Worm (Caenorhabditis elegans): ENCODE measurements around the gene deb-1.

ce11 chrIV:7047762-7048178, 46.3 kb downstream of the deb-1 start:
- no peak for TF ChIP-seq ceh-43 (GFP tag; optimal IDR thresholded peaks at IDR 0.05)
- TF ChIP-seq lin-13 (tag; optimal IDR thresholded peaks at IDR 0.05): no peak
- peak; percentile 1 for TF ChIP-seq unc-120 (tag; optimal IDR thresholded peaks at IDR 0.05; ENCODE audit: poor library complexity, severe bottlenecking)
- no peak for TF ChIP-seq nhr-76 (tag; optimal IDR thresholded peaks at IDR 0.05)
- no peak for TF ChIP-seq ceh-83 (GFP tag; optimal IDR thresholded peaks at IDR 0.05)
- peak; percentile 16 for TF ChIP-seq unc-62 (GFP tag; optimal IDR thresholded peaks at IDR 0.05)
- TF ChIP-seq lsy-2 (tag; optimal IDR thresholded peaks at IDR 0.05): no peak
- TF ChIP-seq drap-1 (GFP tag; optimal IDR thresholded peaks at IDR 0.05): no peak
- no peak for TF ChIP-seq blmp-1 (tag; optimal IDR thresholded peaks at IDR 0.05)
- TF ChIP-seq ceh-39 (tag; optimal IDR thresholded peaks at IDR 0.05): no peak
- no peak for TF ChIP-seq unc-39 (tag; optimal IDR thresholded peaks at IDR 0.05)
- no peak for TF ChIP-seq bed-3 (GFP tag; optimal IDR thresholded peaks at IDR 0.05)
- TF ChIP-seq flh-1 (GFP tag; optimal IDR thresholded peaks at IDR 0.05): no peak
- no peak for TF ChIP-seq lin-32 (GFP tag; optimal IDR thresholded peaks at IDR 0.05)

All from whole organism, mixed stage, embryonic.